Fruit fly (Drosophila melanogaster) whole organism, wandering third instar larva: ENCODE results near the gene ncm.

Experiments used
- dmrt93B ChIP-seq: fragments of 200-800 bp; sonication (Bioruptor generic); optimal IDR thresholded peaks from 2 replicates; lab custom pipeline; 2018; ENCODE audit warnings: missing biosample characterization, mild to moderate bottlenecking, missing genetic modification characterization
- ey ChIP-seq: fragments of 200-800 bp; sonication (Bioruptor generic); optimal IDR thresholded peaks from 2 replicates; lab custom pipeline; 2016; ENCODE audit warnings: missing biosample characterization, missing genetic modification characterization
- jim ChIP-seq: fragments of 175-275, 200-325 bp; sonication (Bioruptor generic); optimal IDR thresholded peaks from 2 replicates; lab custom pipeline; 2016; ENCODE audit warnings: missing biosample characterization, mild to moderate bottlenecking, missing genetic modification characterization

- no peak for TF ChIP-seq dmrt93B
- TF ChIP-seq ey (GFP tag; lab: Kevin White, UChicago): no peak
- TF ChIP-seq jim (GFP tag; lab: Kevin White, UChicago): no peak
Measured at dm6 chr2L:18480326-18481028, 31.7 kb upstream of the ncm start.
